Worm (Caenorhabditis elegans) whole organism, L1 larva: Measurements from ENCODE around the gene Y42G9A.3.

Experiments
- C04F5.9 ChIP-seq: sonication (generic microtip); optimal IDR thresholded peaks from 2 replicates; lab custom pipeline; 2016; ENCODE audit warnings: missing genetic modification characterization, missing compliant biosample characterization
- C16A3.4 ChIP-seq: fragments of 150-350 bp; optimal IDR thresholded peaks from 2 replicates; lab custom pipeline; 2014; ENCODE audit warnings: missing biosample characterization, missing genetic modification characterization
- F16B12.6 ChIP-seq: fragments of 150-350 bp; optimal IDR thresholded peaks from 2 replicates; lab custom pipeline; 2014; ENCODE audit warnings: missing biosample characterization, missing genetic modification characterization
- Y116A8C.19 ChIP-seq: sonication (generic microtip); optimal IDR thresholded peaks from 2 replicates; lab custom pipeline; 2016; ENCODE audit warnings: missing compliant biosample characterization, missing genetic modification characterization, borderline replicate concordance
- aha-1 ChIP-seq: fragments of 150-350 bp; optimal IDR thresholded peaks from 2 replicates; lab custom pipeline; 2014; ENCODE audit warnings: missing biosample characterization, missing genetic modification characterization
- blmp-1 ChIP-seq: fragments of 150-350 bp; optimal IDR thresholded peaks from 2 replicates; lab custom pipeline; 2014; ENCODE audit warnings: missing biosample characterization, missing genetic modification characterization
- ceh-63 ChIP-seq: fragments of 200-800 bp; sonication (Bioruptor generic); optimal IDR thresholded peaks from 2 replicates; lab custom pipeline; 2018; ENCODE audit warnings: mild to moderate bottlenecking, missing genetic modification characterization, missing compliant biosample characterization
- ceh-90 ChIP-seq: sonication (generic microtip); optimal IDR thresholded peaks from 2 replicates; lab custom pipeline; 2016; ENCODE audit warnings: missing genetic modification characterization, missing compliant biosample characterization
- ces-1 ChIP-seq: fragments of 150-350 bp; optimal IDR thresholded peaks from 2 replicates; lab custom pipeline; 2014; ENCODE audit warnings: missing biosample characterization, missing genetic modification reagents, missing genetic modification characterization
- dsc-1 ChIP-seq: sonication (generic microtip); optimal IDR thresholded peaks from 2 replicates; lab custom pipeline; 2016; ENCODE audit warnings: mild to moderate bottlenecking, missing genetic modification characterization, missing compliant biosample characterization
- efl-1 ChIP-seq, 4 experiments: fragments of 150-350 bp; optimal IDR thresholded peaks in 3 of 4; peaks in 1 of 4; 1 replicate in 1 of 4; 2 replicates in 3 of 4; lab custom pipeline; 2014; ENCODE audit warnings: missing biosample characterization in 2 of 4, missing genetic modification characterization in 2 of 4, missing genetic modification reagents in 2 of 4
- efl-3 ChIP-seq: fragments of 200-800 bp; sonication (Bioruptor generic); optimal IDR thresholded peaks from 2 replicates; lab custom pipeline; 2018; ENCODE audit warnings: mild to moderate bottlenecking, missing genetic modification characterization, missing compliant biosample characterization
- egl-27 ChIP-seq, 2 experiments: fragments of 150-350 bp in 1 of 2; sonication (generic microtip); optimal IDR thresholded peaks; 3 replicates each; lab custom pipeline; 2017 to 2018; ENCODE audit warnings: missing biosample characterization in 2 of 2, missing genetic modification characterization in 2 of 2, missing genetic modification reagents in 2 of 2
- elt-3 ChIP-seq, 6 experiments: fragments of 150-350 bp in 1 of 6; sonication (generic microtip); optimal IDR thresholded peaks; 2 replicates each; lab custom pipeline; 2017 to 2018; ENCODE audit warnings: missing biosample characterization in 6 of 6, missing genetic modification characterization in 6 of 6, inconsistent platforms in 1 of 6
- ets-5 ChIP-seq: fragments of 200-800 bp; sonication (Bioruptor generic); IDR thresholded peaks from 2 replicates; pipeline ENCODE4 v1.3.6; 2022; ENCODE audit warnings: missing genetic modification characterization, missing compliant biosample characterization
- fkh-10 ChIP-seq: sonication (generic microtip); optimal IDR thresholded peaks from 2 replicates; lab custom pipeline; 2017; ENCODE audit warnings: missing biosample characterization, missing genetic modification reagents, missing genetic modification characterization
- fkh-4 ChIP-seq: sonication (generic microtip); optimal IDR thresholded peaks from 2 replicates; lab custom pipeline; 2016; ENCODE audit warnings: missing compliant biosample characterization, missing genetic modification characterization, borderline replicate concordance
- fkh-8 ChIP-seq: sonication (generic microtip); optimal IDR thresholded peaks from 2 replicates; lab custom pipeline; 2016; ENCODE audit warnings: mild to moderate bottlenecking, missing genetic modification characterization, missing compliant biosample characterization
- hlh-4 ChIP-seq: sonication (generic microtip); optimal IDR thresholded peaks from 2 replicates; lab custom pipeline; 2016; ENCODE audit warnings: mild to moderate bottlenecking, missing genetic modification characterization, missing compliant biosample characterization
- jun-1 ChIP-seq: fragments of 150-350 bp; optimal IDR thresholded peaks from 2 replicates; lab custom pipeline; 2014; ENCODE audit warnings: missing biosample characterization, missing genetic modification reagents, missing genetic modification characterization
- lin-13 ChIP-seq: fragments of 150-350 bp; optimal IDR thresholded peaks from 2 replicates; lab custom pipeline; 2014; ENCODE audit warnings: missing biosample characterization, missing genetic modification reagents, missing genetic modification characterization
- lin-14 ChIP-seq: fragments of 200-800 bp; sonication (Bioruptor generic); optimal IDR thresholded peaks from 2 replicates; lab custom pipeline; 2018; ENCODE audit warnings: mild to moderate bottlenecking, missing genetic modification characterization, moderate library complexity, missing compliant biosample characterization
- lin-15B ChIP-seq: fragments of 150-350 bp; sonication (generic microtip); optimal IDR thresholded peaks from 3 replicates; lab custom pipeline; 2014; ENCODE audit warnings: missing biosample characterization, missing genetic modification characterization
- lin-35 ChIP-seq, 2 experiments: fragments of 150-350 bp; optimal IDR thresholded peaks; 2 replicates each; lab custom pipeline; 2014; ENCODE audit warnings: missing biosample characterization in 2 of 2, missing genetic modification characterization in 2 of 2, missing genetic modification reagents in 2 of 2
- lin-39 ChIP-seq: fragments of 150-350 bp; optimal IDR thresholded peaks from 2 replicates; lab custom pipeline; 2014; ENCODE audit warnings: missing biosample characterization, missing genetic modification reagents, missing genetic modification characterization
- lsy-2 ChIP-seq, 2 experiments: fragments of 150-350 bp; optimal IDR thresholded peaks; 2 replicates each; lab custom pipeline; 2014; ENCODE audit warnings: missing biosample characterization in 2 of 2, missing genetic modification characterization in 2 of 2
- mab-9 ChIP-seq: fragments of 200-800 bp; sonication (Bioruptor generic); IDR thresholded peaks from 2 replicates; pipeline ENCODE4 v1.3.6; 2022; ENCODE audit warnings: missing genetic modification reagents, missing genetic modification characterization, missing compliant biosample characterization
- nhr-12 ChIP-seq: sonication (generic microtip); optimal IDR thresholded peaks from 2 replicates; lab custom pipeline; 2017; ENCODE audit warnings: missing biosample characterization, missing genetic modification characterization
- nhr-20 ChIP-seq: sonication (generic microtip); optimal IDR thresholded peaks from 2 replicates; lab custom pipeline; 2016; ENCODE audit warnings: mild to moderate bottlenecking, missing genetic modification characterization, missing compliant biosample characterization
- nhr-237 ChIP-seq: fragments of 150-350 bp; optimal IDR thresholded peaks from 2 replicates; lab custom pipeline; 2014; ENCODE audit warnings: missing biosample characterization, missing genetic modification characterization
- nhr-84 ChIP-seq: sonication (generic microtip); optimal IDR thresholded peaks from 2 replicates; lab custom pipeline; 2017; ENCODE audit warnings: missing biosample characterization, missing genetic modification characterization
- nhr-90 ChIP-seq: sonication (generic microtip); optimal IDR thresholded peaks from 2 replicates; lab custom pipeline; 2016; ENCODE audit warnings: mild to moderate bottlenecking, missing genetic modification characterization, missing compliant biosample characterization; ENCODE audit not compliant: poor library complexity
- pqm-1 ChIP-seq: sonication (generic microtip); optimal IDR thresholded peaks from 3 replicates; lab custom pipeline; 2017; ENCODE audit warnings: missing biosample characterization, missing genetic modification characterization
- rnt-1 ChIP-seq: sonication (generic microtip); optimal IDR thresholded peaks from 2 replicates; lab custom pipeline; 2016; ENCODE audit warnings: mild to moderate bottlenecking, missing genetic modification characterization, moderate library complexity, missing compliant biosample characterization
- skn-1 ChIP-seq: fragments of 150-350 bp; optimal IDR thresholded peaks from 2 replicates; lab custom pipeline; 2014; ENCODE audit warnings: missing biosample characterization, missing genetic modification characterization
- snu-23 ChIP-seq: sonication (generic microtip); optimal IDR thresholded peaks from 2 replicates; lab custom pipeline; 2016; ENCODE audit warnings: missing genetic modification characterization, missing compliant biosample characterization
- sox-4 ChIP-seq: sonication (generic microtip); optimal IDR thresholded peaks from 2 replicates; lab custom pipeline; 2016; ENCODE audit warnings: missing genetic modification characterization, missing compliant biosample characterization
- sup-37 ChIP-seq: fragments of 200-800 bp; sonication (Bioruptor generic); optimal IDR thresholded peaks from 2 replicates; lab custom pipeline; 2018; ENCODE audit warnings: mild to moderate bottlenecking, missing genetic modification characterization, missing compliant biosample characterization
- swsn-7 ChIP-seq: sonication (generic microtip); optimal IDR thresholded peaks from 2 replicates; lab custom pipeline; 2016; ENCODE audit warnings: missing genetic modification characterization, missing compliant biosample characterization
- unc-30 ChIP-seq: sonication (generic microtip); optimal IDR thresholded peaks from 2 replicates; lab custom pipeline; 2017; ENCODE audit warnings: missing biosample characterization, missing genetic modification characterization
- unc-62 ChIP-seq: fragments of 150-350 bp; optimal IDR thresholded peaks from 2 replicates; lab custom pipeline; 2014; ENCODE audit warnings: missing biosample characterization, missing genetic modification reagents, missing genetic modification characterization
- xbp-1 ChIP-seq: sonication (generic microtip); optimal IDR thresholded peaks from 2 replicates; lab custom pipeline; 2016; ENCODE audit warnings: missing genetic modification characterization, missing compliant biosample characterization
- zag-1 ChIP-seq: fragments of 150-350 bp; optimal IDR thresholded peaks from 2 replicates; lab custom pipeline; 2014; ENCODE audit warnings: missing biosample characterization, missing genetic modification characterization
- zip-4 ChIP-seq: fragments of 200-800 bp; sonication (Bioruptor generic); optimal IDR thresholded peaks from 2 replicates; lab custom pipeline; 2018; ENCODE audit warnings: mild to moderate bottlenecking, missing genetic modification characterization, moderate library complexity, missing compliant biosample characterization
- ztf-4 ChIP-seq: fragments of 150-350 bp; optimal IDR thresholded peaks from 2 replicates; lab custom pipeline; 2014; ENCODE audit warnings: missing biosample characterization, missing genetic modification characterization

Gene Y42G9A.3

ce11 chrIII:6145896-6146295 lies at the start of gene Y42G9A.3:
Gene Y42G9A.3, plus strand, starts transcription at chrIII:6146258.
- peak in 1 of 2 experiments; percentile 47 for TF ChIP-seq lin-35 (GFP tag; optimal IDR thresholded peaks at IDR 0.05; lab: Kevin White, UChicago)
- peak; percentile 7 for TF ChIP-seq nhr-20 (tag; lab: Kevin White, UChicago)
- TF ChIP-seq efl-1 (optimal IDR thresholded peaks at IDR 0.05; lab: Kevin White, UChicago) = no peak
- TF ChIP-seq efl-1 (GFP tag; optimal IDR thresholded peaks at IDR 0.05 in 1 of 2; lab: Kevin White, UChicago) = peak in 1 of 2 experiments; percentile 51
- no peak for TF ChIP-seq unc-30 (tag; lab: Kevin White, UChicago)
- peak in 1 of 6 experiments; percentile 55 for TF ChIP-seq elt-3 (tag; optimal IDR thresholded peaks at IDR 0.05; lab: Kevin White, UChicago)
- TF ChIP-seq lin-14 (GFP tag; lab: Kevin White, UChicago) = peak; percentile 21
- peak; percentile 82 for TF ChIP-seq skn-1 (tag; lab: Kevin White, UChicago)
- TF ChIP-seq C16A3.4 (tag; lab: Kevin White, UChicago) = no peak

DNA sequence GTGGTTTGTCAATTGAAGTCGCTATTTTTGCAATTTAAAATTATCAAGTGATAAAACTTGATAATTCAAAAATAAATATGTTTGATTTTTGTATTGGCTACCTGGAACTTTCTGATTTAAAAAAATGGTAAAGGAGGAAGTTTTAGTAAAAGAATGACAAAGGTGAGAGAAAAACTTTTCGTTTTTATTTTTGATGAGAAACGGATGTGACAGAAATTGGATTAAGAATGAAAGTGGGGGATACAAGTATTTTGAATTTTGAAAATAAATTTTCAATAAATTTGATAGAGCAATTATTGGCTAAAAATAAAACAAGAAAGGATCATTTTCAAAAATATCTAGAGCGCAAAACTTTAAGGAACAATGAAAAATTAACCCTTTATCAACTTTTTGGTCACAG lies 43.3 kb upstream of the Y42G9A.3 start, which contains the start of gene C05D10.4:
TSS of gene C05D10.4 (minus strand) at position 101 of the 400 bp plus-strand sequence.
- no peak for TF ChIP-seq nhr-12 (tag; lab: Kevin White, UChicago)
- no peak for TF ChIP-seq lsy-2 (tag; optimal IDR thresholded peaks at IDR 0.05; lab: Kevin White, UChicago)
- no peak for TF ChIP-seq fkh-8 (tag; lab: Kevin White, UChicago)
- TF ChIP-seq rnt-1 (tag; lab: Kevin White, UChicago) = no peak
- TF ChIP-seq ceh-90 (tag; lab: Kevin White, UChicago) = no peak
- no peak for TF ChIP-seq lin-13 (GFP tag; lab: Kevin White, UChicago)
- TF ChIP-seq nhr-237 = no peak
- TF ChIP-seq nhr-84 = no peak
- TF ChIP-seq Y116A8C.19 = no peak
- TF ChIP-seq efl-3 (GFP tag; lab: Kevin White, UChicago) = no peak
- TF ChIP-seq unc-62 (GFP tag; lab: Kevin White, UChicago) = no peak
- no peak for TF ChIP-seq sup-37
- no peak for TF ChIP-seq lin-14 (GFP tag; lab: Kevin White, UChicago)
- no peak for TF ChIP-seq fkh-4 (tag; lab: Kevin White, UChicago)
- no peak for TF ChIP-seq zip-4 (GFP tag; lab: Kevin White, UChicago)
- no peak for TF ChIP-seq ces-1 (GFP tag; lab: Kevin White, UChicago)
- no peak for TF ChIP-seq zag-1
- no peak for TF ChIP-seq ztf-4
- no peak for TF ChIP-seq aha-1 (tag; lab: Kevin White, UChicago)

ce11 chrIII:6105897-6106296 lies 40.2 kb upstream of the Y42G9A.3 start:
- TF ChIP-seq rnt-1 (tag; lab: Kevin White, UChicago) (no peak), jun-1 (tag; lab: Kevin White, UChicago) (no peak), efl-1 (optimal IDR thresholded peaks at IDR 0.05; lab: Kevin White, UChicago) (no peak), efl-1 (GFP tag; optimal IDR thresholded peaks at IDR 0.05 in 1 of 2; lab: Kevin White, UChicago) (peak in 1 of 2 experiments; percentile 62), xbp-1 (tag; lab: Kevin White, UChicago) (no peak), hlh-4 (no peak), blmp-1 (peak; percentile 62), F16B12.6 (no peak), lin-13 (GFP tag; lab: Kevin White, UChicago) (no peak), ces-1 (GFP tag; lab: Kevin White, UChicago) (no peak), nhr-90 (no peak)

ce11 chrIII:6110187-6110586 lies 35.9 kb upstream of the Y42G9A.3 start:
- TF ChIP-seq egl-27 (tag; optimal IDR thresholded peaks at IDR 0.05; lab: Kevin White, UChicago) = no peak

- TF ChIP-seq dsc-1 (tag; lab: Kevin White, UChicago) (no peak), xbp-1 (tag; lab: Kevin White, UChicago) (peak; percentile 48), lsy-2 (tag; optimal IDR thresholded peaks at IDR 0.05; lab: Kevin White, UChicago) (peak; percentile 71), pqm-1 (no peak), snu-23 (peak; percentile 69), ets-5 (no peak), fkh-10 (GFP tag; lab: Kevin White, UChicago) (no peak), lin-15B (tag; lab: Kevin White, UChicago) (no peak), C04F5.9 (peak; percentile 25), swsn-7 (tag; lab: Kevin White, UChicago) (peak; percentile 36), skn-1 (tag; lab: Kevin White, UChicago) (no peak), sox-4 (no peak), lin-39 (tag; lab: Kevin White, UChicago) (peak; percentile 6), mab-9 (GFP tag; lab: Robert Waterston, UW) (no peak), ceh-63 (no peak), C16A3.4 (tag; lab: Kevin White, UChicago) (peak; percentile 45), hlh-4 (no peak)
Measured at ce11 chrIII:6116281-6116886, 29.7 kb upstream of the Y42G9A.3 start, which contains the start of gene nmt-1. Gene nmt-1, minus strand, starts transcription at chrIII:6116331.
